Worm (Caenorhabditis elegans): ENCODE measurements around the gene T27F7.12.

- TF ChIP-seq W03F9.2 (tag; optimal IDR thresholded peaks at IDR 0.05) (no peak), him-1 (tag; optimal IDR thresholded peaks at IDR 0.05) (no peak)
These were observed 24.5 kb downstream of the T27F7.12 start, which contains the start of gene F59A6.2 for ce11 chrII:5014399-5014798.

All from whole organism, L4/young adult.